1 fruit fly cellular context compared by ENCODE assay signal in the genomic region with DNA sequence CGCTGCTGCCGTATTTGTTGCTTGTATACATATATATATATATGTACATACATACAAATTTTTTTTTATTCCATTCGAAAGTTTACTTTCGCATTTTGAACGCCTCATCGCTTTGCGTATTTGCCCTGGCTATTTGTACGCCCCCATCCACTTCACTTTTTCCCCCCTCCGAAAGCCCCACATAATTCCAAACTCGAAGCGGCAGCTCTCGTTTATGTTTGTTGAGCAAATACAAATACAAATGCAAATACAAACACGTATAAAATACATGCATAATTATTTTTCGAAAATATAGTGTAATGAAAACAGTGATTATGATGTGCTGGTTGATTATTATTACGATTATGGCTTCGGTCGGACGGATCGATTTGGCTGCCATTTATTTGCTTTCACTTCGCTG.
TF ChIP-seq lines count a peak whose summit lies in the region.

No protein-coding gene starts in this region.

TF ChIP-seq in whole organism, embryonic, 481 proteins besides CTCF, POLR2A, EP300 and RAD21 (continued from another document and continues in another):
- TF ChIP-seq CG14014 (GFP tag; IDR thresholded peaks at IDR 0.05; lab: Robert Waterston, UW): peak; percentile 6; the same call in 1 of the 2 replicates
- peak; percentile 51 for TF ChIP-seq tin (GFP tag; optimal IDR thresholded peaks at IDR 0.05; lab: Kevin White, UChicago)
- TF ChIP-seq sqz (GFP tag; optimal IDR thresholded peaks at IDR 0.05; lab: Kevin White, UChicago): peak; percentile 93
- peak; percentile 57 for TF ChIP-seq tup (GFP tag; optimal IDR thresholded peaks at IDR 0.05; lab: Kevin White, UChicago)
- TF ChIP-seq Tbp (GFP tag; optimal IDR thresholded peaks at IDR 0.05; lab: Kevin White, UChicago): no peak
- TF ChIP-seq CG1024 (GFP tag; IDR thresholded peaks at IDR 0.05; lab: Robert Waterston, UW): peak; percentile 81
- peak; percentile 94 for TF ChIP-seq nerfin-1 (tag; optimal IDR thresholded peaks at IDR 0.05; lab: Kevin White, UChicago)
- peak; percentile 54 for TF ChIP-seq CG30431 (GFP tag; optimal IDR thresholded peaks at IDR 0.05; lab: Kevin White, UChicago)
- TF ChIP-seq esg (GFP tag; conservative IDR thresholded peaks at IDR 0.05; lab: Robert Waterston, UW): no peak
- peak; percentile 45 for TF ChIP-seq CG10462 (GFP tag; optimal IDR thresholded peaks at IDR 0.05; lab: Kevin White, UChicago)
- TF ChIP-seq MTF-1 (GFP tag; optimal IDR thresholded peaks at IDR 0.05; lab: Kevin White, UChicago; ENCODE audit: borderline replicate concordance): peak; percentile 92
- peak; percentile 37 to 81 for TF ChIP-seq Hr51 (GFP tag; optimal IDR thresholded peaks at IDR 0.05; lab: Kevin White, UChicago)
- no peak for TF ChIP-seq Dref (GFP tag; IDR thresholded peaks at IDR 0.05; lab: Robert Waterston, UW)
- peak; percentile 91 for TF ChIP-seq TFAM (GFP tag; optimal IDR thresholded peaks at IDR 0.05; lab: Kevin White, UChicago)
- peak; percentile 71 for TF ChIP-seq cato (GFP tag; optimal IDR thresholded peaks at IDR 0.05; lab: Kevin White, UChicago; ENCODE audit: borderline replicate concordance)
- peak; percentile 56; the same call in 1 of the 3 replicates for TF ChIP-seq H15 (GFP tag; IDR thresholded peaks at IDR 0.05; lab: Robert Waterston, UW)
- TF ChIP-seq CG11093 (GFP tag; IDR thresholded peaks at IDR 0.05; lab: Robert Waterston, UW): peak; percentile 13; the same call in 1 of the 3 replicates
- TF ChIP-seq PHDP (tag; optimal IDR thresholded peaks at IDR 0.05; lab: Kevin White, UChicago): peak; percentile 94
- TF ChIP-seq CG6654 (GFP tag; optimal IDR thresholded peaks at IDR 0.05; lab: Kevin White, UChicago): peak; percentile 81
- TF ChIP-seq phol (tag; optimal IDR thresholded peaks at IDR 0.05; lab: Kevin White, UChicago): peak; percentile 78
- peak; percentile 91 for TF ChIP-seq Fer1 (GFP tag; optimal IDR thresholded peaks at IDR 0.05; lab: Kevin White, UChicago)
- TF ChIP-seq crol (GFP tag; IDR thresholded peaks at IDR 0.05; lab: Robert Waterston, UW): peak; percentile 65
- peak; percentile 82 for TF ChIP-seq Fer2 (tag; optimal IDR thresholded peaks at IDR 0.05; lab: Kevin White, UChicago)
- TF ChIP-seq CG10654 (GFP tag; optimal IDR thresholded peaks at IDR 0.05; lab: Kevin White, UChicago): peak; percentile 88
- peak; percentile 65 for TF ChIP-seq CG10543 (GFP tag; optimal IDR thresholded peaks at IDR 0.05; lab: Kevin White, UChicago)
- TF ChIP-seq CG8765 (GFP tag; IDR thresholded peaks at IDR 0.05; lab: Robert Waterston, UW): no peak
- TF ChIP-seq sens-2 (GFP tag; IDR thresholded peaks at IDR 0.05; lab: Robert Waterston, UW): peak; percentile 47; the same call in 1 of the 2 replicates
- TF ChIP-seq lilli (GFP tag; optimal IDR thresholded peaks at IDR 0.05; lab: Kevin White, UChicago): peak; percentile 35
- peak; percentile 71 for TF ChIP-seq CG14965 (GFP tag; optimal IDR thresholded peaks at IDR 0.05; lab: Kevin White, UChicago; ENCODE audit: borderline replicate concordance)
- TF ChIP-seq CG15514 (GFP tag; optimal IDR thresholded peaks at IDR 0.05; lab: Kevin White, UChicago): peak; percentile 76
- peak; percentile 95 for TF ChIP-seq gcm (GFP tag; optimal IDR thresholded peaks at IDR 0.05; lab: Kevin White, UChicago)
- no peak for TF ChIP-seq gt (GFP tag; IDR thresholded peaks at IDR 0.05; lab: Robert Waterston, UW)
- TF ChIP-seq unpg (GFP tag; optimal IDR thresholded peaks at IDR 0.05; lab: Kevin White, UChicago): peak; percentile 93
- peak; percentile 15 for TF ChIP-seq CG15479 (GFP tag; optimal IDR thresholded peaks at IDR 0.05; lab: Kevin White, UChicago)
- peak; percentile 86 for TF ChIP-seq Lhr (GFP tag; optimal IDR thresholded peaks at IDR 0.05; lab: Kevin White, UChicago)
- TF ChIP-seq CG12299 (tag; optimal IDR thresholded peaks at IDR 0.05; lab: Kevin White, UChicago): peak; percentile 74
- peak; percentile 62 to 65 for TF ChIP-seq dpn (GFP tag; optimal IDR thresholded peaks at IDR 0.05; lab: Kevin White, UChicago)
- peak; percentile 55; the same call in 1 of the 2 replicates for TF ChIP-seq ttk (GFP tag; IDR thresholded peaks at IDR 0.05; lab: Robert Waterston, UW)
- TF ChIP-seq CG16815 (GFP tag; optimal IDR thresholded peaks at IDR 0.05; lab: Kevin White, UChicago): peak; percentile 22
- peak; percentile 94 for TF ChIP-seq sim (GFP tag; IDR thresholded peaks at IDR 0.05; lab: Robert Waterston, UW)
- TF ChIP-seq Ets97D (GFP tag; optimal IDR thresholded peaks at IDR 0.05; lab: Kevin White, UChicago): peak; percentile 27
- TF ChIP-seq ken (GFP tag; IDR thresholded peaks at IDR 0.05; lab: Robert Waterston, UW): peak; percentile 64; the same call in 1 of the 3 replicates
- no peak for TF ChIP-seq wdn (GFP tag; IDR thresholded peaks at IDR 0.05; lab: Robert Waterston, UW)
- TF ChIP-seq gro (GFP tag; optimal IDR thresholded peaks at IDR 0.05; lab: Kevin White, UChicago): no peak
- peak; percentile 17; the same call in 1 of the 3 replicates for TF ChIP-seq Aef1 (GFP tag; IDR thresholded peaks at IDR 0.05; lab: Robert Waterston, UW)
- TF ChIP-seq chm (GFP tag; IDR thresholded peaks at IDR 0.05; lab: Robert Waterston, UW): peak; percentile 75; the same call in 1 of the 2 replicates
- TF ChIP-seq CG18764 (GFP tag; optimal IDR thresholded peaks at IDR 0.05; lab: Kevin White, UChicago): peak; percentile 84
- TF ChIP-seq sna (GFP tag; IDR thresholded peaks at IDR 0.05; lab: Robert Waterston, UW; ENCODE audit: partially characterized antibody): no peak
- TF ChIP-seq slp2 (GFP tag; optimal IDR thresholded peaks at IDR 0.05; lab: Kevin White, UChicago): peak; percentile 50
- no peak for TF ChIP-seq tna (GFP tag; IDR thresholded peaks at IDR 0.05; lab: Robert Waterston, UW; ENCODE audit: partially characterized antibody)
- TF ChIP-seq Atf-2 (GFP tag; optimal IDR thresholded peaks at IDR 0.05; lab: Kevin White, UChicago): peak; percentile 59
- TF ChIP-seq HLHmδ (GFP tag; optimal IDR thresholded peaks at IDR 0.05; lab: Kevin White, UChicago): peak; percentile 77
- peak; percentile 47 for TF ChIP-seq Rfx (GFP tag; IDR thresholded peaks at IDR 0.05; lab: Robert Waterston, UW)
- TF ChIP-seq CG4854 (GFP tag; optimal IDR thresholded peaks at IDR 0.05; lab: Kevin White, UChicago): peak; percentile 80
- peak; percentile 66 for TF ChIP-seq CG10274 (GFP tag; optimal IDR thresholded peaks at IDR 0.05; lab: Kevin White, UChicago)
- peak in 1 of 2 experiments; percentile 50 for TF ChIP-seq crp (GFP tag; optimal IDR thresholded peaks at IDR 0.05; lab: Kevin White, UChicago)
- TF ChIP-seq CG17328 (GFP tag; IDR thresholded peaks at IDR 0.05; lab: Robert Waterston, UW): peak; percentile 66
- TF ChIP-seq CG1832 (GFP tag; optimal IDR thresholded peaks at IDR 0.05; lab: Kevin White, UChicago): no peak
- no peak for TF ChIP-seq Adf1 (GFP tag; IDR thresholded peaks at IDR 0.05; lab: Robert Waterston, UW)
- TF ChIP-seq CG2202 (tag; optimal IDR thresholded peaks at IDR 0.05; lab: Kevin White, UChicago): peak; percentile 93
- peak; percentile 64 for TF ChIP-seq Hsf (GFP tag; optimal IDR thresholded peaks at IDR 0.05; lab: Kevin White, UChicago)
- TF ChIP-seq gcm2 (GFP tag; optimal IDR thresholded peaks at IDR 0.05; lab: Kevin White, UChicago): peak; percentile 39
- TF ChIP-seq oc (tag; optimal IDR thresholded peaks at IDR 0.05; lab: Kevin White, UChicago): peak; percentile 96
- peak; percentile 82 for TF ChIP-seq CG13296 (GFP tag; optimal IDR thresholded peaks at IDR 0.05; lab: Kevin White, UChicago)
- peak; percentile 42; the same call in 1 of the 3 replicates for TF ChIP-seq Optix (GFP tag; IDR thresholded peaks at IDR 0.05; lab: Robert Waterston, UW)
- no peak for TF ChIP-seq E2f1 (GFP tag; IDR thresholded peaks at IDR 0.05; lab: Robert Waterston, UW)
- TF ChIP-seq fd102C (GFP tag; optimal IDR thresholded peaks at IDR 0.05; lab: Kevin White, UChicago): peak; percentile 65
- peak; percentile 12 for TF ChIP-seq HLH54F (GFP tag; optimal IDR thresholded peaks at IDR 0.05; lab: Kevin White, UChicago)
- peak; percentile 94 for TF ChIP-seq bab2 (GFP tag; optimal IDR thresholded peaks at IDR 0.05; lab: Kevin White, UChicago)
- peak; percentile 80 for TF ChIP-seq zfh1 (GFP tag; IDR thresholded peaks at IDR 0.05; lab: Robert Waterston, UW)
- peak; percentile 86 for TF ChIP-seq ara (GFP tag; IDR thresholded peaks at IDR 0.05; lab: Robert Waterston, UW)
- TF ChIP-seq CG7745 (tag; optimal IDR thresholded peaks at IDR 0.05; lab: Kevin White, UChicago): peak; percentile 80
- peak; percentile 76 for TF ChIP-seq CG11398 (GFP tag; optimal IDR thresholded peaks at IDR 0.05; lab: Kevin White, UChicago)
- no peak for TF ChIP-seq Hr78 (GFP tag; optimal IDR thresholded peaks at IDR 0.05; lab: Kevin White, UChicago)
- TF ChIP-seq CG1792 (GFP tag; optimal IDR thresholded peaks at IDR 0.05; lab: Kevin White, UChicago): peak; percentile 93
- TF ChIP-seq Hand (GFP tag; optimal IDR thresholded peaks at IDR 0.05; lab: Kevin White, UChicago): no peak
- no peak for TF ChIP-seq Dip2 (GFP tag; IDR thresholded peaks at IDR 0.05; lab: Robert Waterston, UW)
- TF ChIP-seq D (optimal IDR thresholded peaks at IDR 0.05; lab: Kevin White, UChicago): no peak
- peak; percentile 91 for TF ChIP-seq D (GFP tag; optimal IDR thresholded peaks at IDR 0.05; lab: Kevin White, UChicago)
- peak; percentile 83 for TF ChIP-seq CG8924 (tag; optimal IDR thresholded peaks at IDR 0.05; lab: Kevin White, UChicago)
- peak; percentile 75 for TF ChIP-seq CG10959 (GFP tag; IDR thresholded peaks at IDR 0.05; lab: Robert Waterston, UW)
- TF ChIP-seq Spps (tag; optimal IDR thresholded peaks at IDR 0.05; lab: Kevin White, UChicago): peak; percentile 95
- TF ChIP-seq br (optimal IDR thresholded peaks at IDR 0.05; lab: Kevin White, UChicago): no peak
- TF ChIP-seq CG7786 (GFP tag; optimal IDR thresholded peaks at IDR 0.05; lab: Kevin White, UChicago): peak; percentile 35
- no peak for TF ChIP-seq B-H2 (GFP tag; optimal IDR thresholded peaks at IDR 0.05; lab: Kevin White, UChicago)
- peak; percentile 95 for TF ChIP-seq CG7271 (tag; optimal IDR thresholded peaks at IDR 0.05; lab: Kevin White, UChicago)
- no peak for TF ChIP-seq Opbp (GFP tag; IDR thresholded peaks at IDR 0.05; lab: Robert Waterston, UW; ENCODE audit: partially characterized antibody)
- TF ChIP-seq CG7372 (GFP tag; IDR thresholded peaks at IDR 0.05; lab: Robert Waterston, UW): no peak
- peak; percentile 90 for TF ChIP-seq CG1529 (GFP tag; optimal IDR thresholded peaks at IDR 0.05; lab: Kevin White, UChicago)
- TF ChIP-seq CHES-1-like (GFP tag; optimal IDR thresholded peaks at IDR 0.05; lab: Kevin White, UChicago): peak; percentile 60
- TF ChIP-seq ATbp (GFP tag; optimal IDR thresholded peaks at IDR 0.05; lab: Kevin White, UChicago): peak; percentile 99
- peak; percentile 83 for TF ChIP-seq HLH3B (GFP tag; IDR thresholded peaks at IDR 0.05; lab: Robert Waterston, UW)
- peak; percentile 69 for TF ChIP-seq Nf-YC (tag; optimal IDR thresholded peaks at IDR 0.05; lab: Kevin White, UChicago)
- TF ChIP-seq Xrp1 (GFP tag; IDR thresholded peaks at IDR 0.05; lab: Robert Waterston, UW): peak; percentile 83
- no peak for TF ChIP-seq pan (optimal IDR thresholded peaks at IDR 0.05; lab: Kevin White, UChicago)
- peak in 1 of 2 experiments; percentile 65 for TF ChIP-seq pan (GFP tag; optimal IDR thresholded peaks at IDR 0.05 in 1 of 2, IDR thresholded peaks at IDR 0.05 in 1 of 2)
- no peak for TF ChIP-seq HmgD (GFP tag; optimal IDR thresholded peaks at IDR 0.05; lab: Kevin White, UChicago)
- no peak for TF ChIP-seq ro (GFP tag; IDR thresholded peaks at IDR 0.05; lab: Robert Waterston, UW)
- peak; percentile 77 for TF ChIP-seq CG16863 (GFP tag; optimal IDR thresholded peaks at IDR 0.05; lab: Kevin White, UChicago)
- peak; percentile 86 for TF ChIP-seq vvl (GFP tag; IDR thresholded peaks at IDR 0.05; lab: Robert Waterston, UW)
- peak; percentile 95 for TF ChIP-seq CG15011 (GFP tag; optimal IDR thresholded peaks at IDR 0.05; lab: Kevin White, UChicago)
- peak; percentile 56 for TF ChIP-seq ERR (GFP tag; optimal IDR thresholded peaks at IDR 0.05; lab: Kevin White, UChicago)
- TF ChIP-seq hkb (optimal IDR thresholded peaks at IDR 0.05; lab: Kevin White, UChicago): no peak
- peak; percentile 90 for TF ChIP-seq hkb (GFP tag; IDR thresholded peaks at IDR 0.05; lab: Robert Waterston, UW)
- TF ChIP-seq CG12744 (GFP tag; optimal IDR thresholded peaks at IDR 0.05; lab: Kevin White, UChicago): peak; percentile 64
- TF ChIP-seq C15 (GFP tag; IDR thresholded peaks at IDR 0.05; lab: Robert Waterston, UW): no peak
- TF ChIP-seq emc (GFP tag; optimal IDR thresholded peaks at IDR 0.05; lab: Kevin White, UChicago): no peak
- TF ChIP-seq fd64A (GFP tag; optimal IDR thresholded peaks at IDR 0.05; lab: Kevin White, UChicago): peak; percentile 99
- no peak for TF ChIP-seq jigr1 (GFP tag; IDR thresholded peaks at IDR 0.05; lab: Robert Waterston, UW)
- TF ChIP-seq schlank (tag; optimal IDR thresholded peaks at IDR 0.05; lab: Kevin White, UChicago): peak; percentile 76
- TF ChIP-seq CG15073 (GFP tag; optimal IDR thresholded peaks at IDR 0.05; lab: Kevin White, UChicago): peak; percentile 47
- peak; percentile 69 for TF ChIP-seq Max (GFP tag; optimal IDR thresholded peaks at IDR 0.05; lab: Kevin White, UChicago)
- peak in 1 of 2 experiments; percentile 94 for TF ChIP-seq bsh (GFP tag; optimal IDR thresholded peaks at IDR 0.05; lab: Kevin White, UChicago)
- TF ChIP-seq CG18011 (GFP tag; optimal IDR thresholded peaks at IDR 0.05; lab: Kevin White, UChicago): peak; percentile 45
- peak; percentile 21 for TF ChIP-seq tx (GFP tag; optimal IDR thresholded peaks at IDR 0.05; lab: Kevin White, UChicago)
- TF ChIP-seq Rx (GFP tag; IDR thresholded peaks at IDR 0.05; lab: Robert Waterston, UW): 0 out of 2 replicates have a peak, but pooled peaks have one; percentile 16
- TF ChIP-seq onecut (GFP tag; IDR thresholded peaks at IDR 0.05; lab: Robert Waterston, UW): peak; percentile 85
- TF ChIP-seq CG3726 (GFP tag; IDR thresholded peaks at IDR 0.05; lab: Robert Waterston, UW): no peak
- TF ChIP-seq Kr (GFP tag; optimal IDR thresholded peaks at IDR 0.05; lab: Kevin White, UChicago): peak; percentile 97
- peak; percentile 71 for TF ChIP-seq pnt (GFP tag; optimal IDR thresholded peaks at IDR 0.05; lab: Kevin White, UChicago)
- no peak for TF ChIP-seq aop (GFP tag; IDR thresholded peaks at IDR 0.05; lab: Robert Waterston, UW)
- no peak for TF ChIP-seq ham (GFP tag; IDR thresholded peaks at IDR 0.05; lab: Robert Waterston, UW)
- peak; percentile 77 for TF ChIP-seq sob (GFP tag; IDR thresholded peaks at IDR 0.05; lab: Robert Waterston, UW)
- peak; percentile 34; the same call in 1 of the 3 replicates for TF ChIP-seq CG11695 (GFP tag; IDR thresholded peaks at IDR 0.05; lab: Robert Waterston, UW)
- TF ChIP-seq CG15696 (tag; optimal IDR thresholded peaks at IDR 0.05; lab: Kevin White, UChicago): peak; percentile 97
